Worm (Caenorhabditis elegans) whole organism, early embryonic: ENCODE results near the gene npr-16.

ENCODE experiments used
- B0310.2 ChIP-seq: sonication (generic microtip); optimal IDR thresholded peaks from 2 replicates; lab custom pipeline; 2016; ENCODE audit warnings: mild to moderate bottlenecking, missing genetic modification characterization, missing compliant biosample characterization
- F13C5.2 ChIP-seq: sonication (generic microtip); optimal IDR thresholded peaks from 2 replicates; lab custom pipeline; 2017; ENCODE audit warnings: mild to moderate bottlenecking, missing genetic modification characterization, inconsistent platforms, missing compliant biosample characterization
- aly-1 ChIP-seq: sonication (generic microtip); optimal IDR thresholded peaks from 2 replicates; lab custom pipeline; 2016; ENCODE audit warnings: missing genetic modification characterization, missing compliant biosample characterization
- ama-1 ChIP-seq: fragments of 150-350 bp; optimal IDR thresholded peaks from 2 replicates; lab custom pipeline; 2014
- ceh-13 ChIP-seq: fragments of 200-800 bp; sonication (Bioruptor generic); optimal IDR thresholded peaks from 2 replicates; lab custom pipeline; 2018; ENCODE audit warnings: mild to moderate bottlenecking, missing genetic modification characterization, missing compliant biosample characterization
- ceh-36 ChIP-seq: sonication (generic microtip); optimal IDR thresholded peaks from 2 replicates; lab custom pipeline; 2016; ENCODE audit warnings: missing genetic modification characterization, inconsistent platforms, missing compliant biosample characterization
- ets-7 ChIP-seq: sonication (generic microtip); optimal IDR thresholded peaks from 2 replicates; lab custom pipeline; 2016; ENCODE audit warnings: missing genotype, missing genetic modification characterization, missing compliant biosample characterization
- flt-1 ChIP-seq: fragments of 200-800 bp; sonication (Bioruptor generic); IDR thresholded peaks from 2 replicates; pipeline ENCODE4 v1.3.6; 2022; ENCODE audit warnings: missing genetic modification characterization, missing compliant biosample characterization
- hmbx-1 ChIP-seq: sonication (generic microtip); optimal IDR thresholded peaks from 2 replicates; lab custom pipeline; 2016; ENCODE audit warnings: mild to moderate bottlenecking, missing genetic modification characterization, missing compliant biosample characterization
- hmg-4 ChIP-seq: fragments of 200-800 bp; sonication (Bioruptor generic); optimal IDR thresholded peaks from 2 replicates; lab custom pipeline; 2018; ENCODE audit warnings: mild to moderate bottlenecking, missing genetic modification characterization, missing compliant biosample characterization
- hnd-1 ChIP-seq: sonication (generic microtip); optimal IDR thresholded peaks from 2 replicates; lab custom pipeline; 2016; ENCODE audit warnings: missing genetic modification characterization, missing compliant biosample characterization
- pes-1 ChIP-seq: fragments of 200-800 bp; sonication (Bioruptor generic); IDR thresholded peaks from 2 replicates; pipeline ENCODE4 v1.3.6; 2022; ENCODE audit warnings: missing genetic modification reagents, missing genetic modification characterization, missing compliant biosample characterization
- scrt-1 ChIP-seq: fragments of 200-800 bp; sonication (Bioruptor generic); IDR thresholded peaks from 2 replicates; pipeline ENCODE4 v1.3.6; 2022; ENCODE audit warnings: missing genetic modification characterization, missing compliant biosample characterization
- sea-1 ChIP-seq: fragments of 200-800 bp; sonication (Bioruptor generic); conservative IDR thresholded peaks from 2 replicates; pipeline ENCODE4 v1.3.6; 2022; ENCODE audit warnings: missing genetic modification characterization, missing compliant biosample characterization
- tbx-11 ChIP-seq: fragments of 200-800 bp; sonication (Bioruptor generic); IDR thresholded peaks from 2 replicates; pipeline ENCODE4 v1.3.6; 2022; ENCODE audit warnings: missing genetic modification characterization, missing compliant biosample characterization
- tbx-37 ChIP-seq: fragments of 200-800 bp; sonication (Bioruptor generic); conservative IDR thresholded peaks from 2 replicates; pipeline ENCODE4 v1.3.6; 2022; ENCODE audit warnings: missing genetic modification reagents, missing genetic modification characterization, missing compliant biosample characterization
- tra-4 ChIP-seq: sonication (generic microtip); optimal IDR thresholded peaks from 2 replicates; lab custom pipeline; 2017; ENCODE audit warnings: missing genetic modification characterization, missing compliant biosample characterization

npr-16 gene

DNA sequence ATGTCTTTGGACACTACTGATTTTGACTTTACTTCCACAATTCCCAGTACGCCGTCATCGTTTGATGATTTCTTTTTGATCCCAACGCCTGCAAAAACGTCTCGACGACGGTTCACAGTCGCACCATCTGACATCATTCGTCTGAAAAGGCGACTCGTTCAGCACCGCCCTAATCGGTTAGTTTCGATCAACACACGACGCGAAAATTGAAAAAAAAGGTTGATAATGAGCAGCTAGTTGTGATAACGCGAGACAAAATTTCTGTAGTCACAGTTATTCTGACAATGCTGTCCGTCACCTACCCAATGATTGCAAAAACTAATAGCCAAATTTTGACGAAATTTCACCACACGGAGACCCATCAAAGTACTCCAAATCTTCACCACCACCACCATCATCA, 37.3 kb downstream of the npr-16 start:
- TF ChIP-seq flt-1 (GFP tag; lab: Robert Waterston, UW) (no peak), ets-7 (tag; lab: Kevin White, UChicago) (no peak), ceh-36 (tag; lab: Kevin White, UChicago) (no peak), B0310.2 (no peak), tbx-37 (GFP tag; lab: Robert Waterston, UW) (no peak), hnd-1 (tag; lab: Kevin White, UChicago) (no peak), tbx-11 (GFP tag; lab: Robert Waterston, UW) (no peak), tra-4 (no peak), sea-1 (GFP tag; lab: Robert Waterston, UW) (no peak), ama-1 (lab: Kevin White, UChicago) (no peak), scrt-1 (no peak), ceh-13 (GFP tag; lab: Kevin White, UChicago) (no peak), F13C5.2 (tag; lab: Kevin White, UChicago) (no peak), pes-1 (GFP tag; lab: Robert Waterston, UW) (no peak), aly-1 (tag; lab: Kevin White, UChicago) (no peak), hmbx-1 (tag; lab: Kevin White, UChicago) (no peak), hmg-4 (GFP tag; lab: Kevin White, UChicago) (no peak)

DNA sequence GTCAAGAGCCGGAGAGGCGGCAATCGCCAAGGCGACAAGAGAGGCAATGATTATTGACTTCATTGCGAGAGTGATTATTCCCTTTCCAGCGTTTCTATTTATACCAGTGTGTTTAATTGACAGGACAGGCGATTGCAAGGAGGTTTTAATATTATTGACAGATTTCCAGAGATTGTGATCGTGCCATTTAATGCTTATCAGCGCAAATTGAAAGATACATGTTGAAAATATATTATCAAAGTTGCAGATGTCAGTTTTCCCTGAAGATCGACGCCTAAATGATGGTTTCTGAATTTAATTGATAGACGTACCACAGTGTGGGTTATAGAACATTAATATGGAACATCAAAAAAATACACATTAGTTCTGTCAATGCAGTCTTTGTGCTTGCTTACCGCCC, 45.3 kb downstream of the npr-16 start, which contains the start of gene vit-4:
Gene vit-4, minus strand, starts transcription at position 63 of the 400 bp plus-strand sequence.
- TF ChIP-seq tra-4 (no peak), sea-1 (GFP tag; lab: Robert Waterston, UW) (no peak), hnd-1 (tag; lab: Kevin White, UChicago) (no peak), scrt-1 (no peak), hmbx-1 (tag; lab: Kevin White, UChicago) (no peak), pes-1 (GFP tag; lab: Robert Waterston, UW) (no peak), tbx-11 (GFP tag; lab: Robert Waterston, UW) (no peak), ets-7 (tag; lab: Kevin White, UChicago) (no peak), ama-1 (lab: Kevin White, UChicago) (no peak), B0310.2 (no peak), ceh-13 (GFP tag; lab: Kevin White, UChicago) (no peak), aly-1 (tag; lab: Kevin White, UChicago) (no peak), F13C5.2 (tag; lab: Kevin White, UChicago) (no peak), hmg-4 (GFP tag; lab: Kevin White, UChicago) (no peak)

DNA sequence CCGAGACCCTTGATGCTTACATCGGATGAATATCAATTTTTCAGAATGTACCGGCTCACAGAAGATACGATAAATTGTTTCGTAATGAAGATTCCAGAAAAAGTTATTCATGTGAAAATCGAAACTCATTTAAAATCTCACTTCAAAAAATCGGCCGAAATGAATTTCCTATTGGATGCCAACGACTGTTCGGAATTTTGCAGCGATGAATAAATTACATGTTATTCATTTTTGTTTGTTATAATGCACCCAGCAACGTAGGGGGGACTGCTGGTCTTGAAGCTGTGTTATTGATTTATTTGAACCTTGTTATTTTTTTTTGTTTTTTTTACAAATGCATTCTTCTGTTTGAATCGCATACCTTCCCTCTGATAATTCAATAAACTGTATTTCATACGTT, 48.3 kb downstream of the npr-16 start:
- no peak for TF ChIP-seq aly-1 (tag; lab: Kevin White, UChicago)
- no peak for TF ChIP-seq flt-1 (GFP tag; lab: Robert Waterston, UW)
- no peak for TF ChIP-seq F13C5.2 (tag; lab: Kevin White, UChicago)
- no peak for TF ChIP-seq tra-4
- TF ChIP-seq ama-1 (lab: Kevin White, UChicago): no peak
- TF ChIP-seq tbx-37 (GFP tag; lab: Robert Waterston, UW): no peak
- TF ChIP-seq hmg-4 (GFP tag; lab: Kevin White, UChicago): no peak
- no peak for TF ChIP-seq tbx-11 (GFP tag; lab: Robert Waterston, UW)

DNA sequence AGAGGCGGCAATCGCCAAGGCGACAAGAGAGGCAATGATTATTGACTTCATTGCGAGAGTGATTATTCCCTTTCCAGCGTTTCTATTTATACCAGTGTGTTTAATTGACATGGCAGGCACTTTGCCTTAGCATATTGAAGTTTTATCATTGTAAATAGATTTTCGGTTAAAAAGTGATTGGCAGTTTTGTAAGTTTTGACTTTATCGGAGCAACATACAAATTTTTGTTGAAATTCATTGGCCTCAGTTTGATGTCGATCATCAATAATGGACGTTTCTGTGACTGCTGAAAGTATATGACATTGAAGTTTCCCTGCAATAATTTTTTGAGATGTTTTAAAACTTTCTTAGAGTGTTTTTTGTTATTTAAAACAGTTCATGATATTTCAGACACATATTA, 53.9 kb downstream of the npr-16 start, which contains the start of gene vit-3:
Gene vit-3, minus strand, starts transcription at position 60 of the 400 bp plus-strand sequence.
- TF ChIP-seq hnd-1 (tag; lab: Kevin White, UChicago) (no peak), flt-1 (GFP tag; lab: Robert Waterston, UW) (no peak), tra-4 (no peak), hmg-4 (GFP tag; lab: Kevin White, UChicago) (no peak), ama-1 (lab: Kevin White, UChicago) (no peak), aly-1 (tag; lab: Kevin White, UChicago) (no peak)

DNA sequence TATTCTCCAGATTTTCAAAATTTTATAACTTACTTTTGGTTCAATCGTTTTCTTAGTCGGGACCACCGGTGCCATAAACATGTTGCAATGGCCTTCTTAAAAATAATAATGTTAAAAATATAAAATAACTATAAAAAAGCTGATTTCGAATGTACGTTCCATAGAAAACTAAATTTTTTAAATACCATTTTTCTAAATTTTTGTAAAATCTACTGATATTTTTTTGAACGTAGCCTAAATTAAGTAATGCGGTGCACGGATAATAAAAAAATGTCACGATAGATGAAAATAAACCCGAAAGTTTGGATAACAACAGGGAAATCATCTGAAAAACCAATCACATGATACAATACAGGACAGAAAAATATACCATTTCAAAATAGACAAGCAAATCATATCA, 54.9 kb downstream of the npr-16 start, which contains the start of gene T27A10.5:
Gene T27A10.5, minus strand, starts transcription at position 101 of the 400 bp plus-strand sequence.
- TF ChIP-seq ama-1 (lab: Kevin White, UChicago) (no peak), ceh-36 (tag; lab: Kevin White, UChicago) (no peak), ets-7 (tag; lab: Kevin White, UChicago) (no peak), F13C5.2 (tag; lab: Kevin White, UChicago) (no peak), B0310.2 (no peak), scrt-1 (no peak), flt-1 (GFP tag; lab: Robert Waterston, UW) (no peak), tra-4 (no peak), tbx-11 (GFP tag; lab: Robert Waterston, UW) (no peak), aly-1 (tag; lab: Kevin White, UChicago) (no peak), hmg-4 (GFP tag; lab: Kevin White, UChicago) (no peak), ceh-13 (GFP tag; lab: Kevin White, UChicago) (no peak), tbx-37 (GFP tag; lab: Robert Waterston, UW) (no peak)

DNA sequence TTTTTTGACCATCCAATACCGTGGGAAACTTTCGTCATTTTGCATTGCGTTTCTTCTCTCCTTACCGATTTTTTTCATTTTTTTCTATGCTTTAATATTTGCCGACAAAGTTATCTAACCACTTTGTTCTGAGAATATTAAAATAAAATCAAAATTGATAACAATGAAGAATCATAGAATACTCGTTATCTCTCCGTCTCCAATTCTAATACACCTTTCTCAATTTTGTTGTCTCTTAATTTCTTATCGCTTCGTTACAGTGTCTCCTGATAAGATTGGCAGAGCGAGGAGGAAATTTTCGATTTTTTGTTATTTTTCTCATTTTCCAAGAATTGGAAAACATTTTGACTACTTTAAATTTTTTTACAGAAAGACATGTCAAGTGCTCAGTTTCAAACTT, 57.6 kb downstream of the npr-16 start, which contains the start of gene ckc-1:
Gene ckc-1, plus strand, starts transcription at position 368 of the 400 bp plus-strand sequence.
- TF ChIP-seq ceh-36 (tag; lab: Kevin White, UChicago) (no peak), tbx-11 (GFP tag; lab: Robert Waterston, UW) (no peak), ceh-13 (GFP tag; lab: Kevin White, UChicago) (no peak), ama-1 (lab: Kevin White, UChicago) (no peak), pes-1 (GFP tag; lab: Robert Waterston, UW) (no peak), hnd-1 (tag; lab: Kevin White, UChicago) (no peak), flt-1 (GFP tag; lab: Robert Waterston, UW) (no peak), tbx-37 (GFP tag; lab: Robert Waterston, UW) (no peak), hmg-4 (GFP tag; lab: Kevin White, UChicago) (no peak), ets-7 (tag; lab: Kevin White, UChicago) (no peak), F13C5.2 (tag; lab: Kevin White, UChicago) (no peak), B0310.2 (no peak), aly-1 (tag; lab: Kevin White, UChicago) (no peak), sea-1 (GFP tag; lab: Robert Waterston, UW) (no peak), hmbx-1 (tag; lab: Kevin White, UChicago) (no peak), tra-4 (no peak), scrt-1 (no peak)
